Fruit fly (Drosophila melanogaster): ENCODE data around the gene Kul.

Gene Kul

dm6 chr3R:29716782-29717317 lies 8.8 kb upstream of the Kul start, which contains the start of gene Obp99b (continued):
- TF ChIP-seq dmrt99B (tag; optimal IDR thresholded peaks at IDR 0.05): peak; percentile 82
- TF ChIP-seq Hr78 (GFP tag; optimal IDR thresholded peaks at IDR 0.05): no peak
- peak; percentile 98 for TF ChIP-seq Med (GFP tag)
- TF ChIP-seq CG13123 (GFP tag; optimal IDR thresholded peaks at IDR 0.05): no peak
- peak; percentile 77 for TF ChIP-seq CG17829 (tag; optimal IDR thresholded peaks at IDR 0.05)
- peak; percentile 20 for TF ChIP-seq CG3163 (GFP tag; optimal IDR thresholded peaks at IDR 0.05)
- peak; percentile 13 for TF ChIP-seq fu2 (GFP tag; optimal IDR thresholded peaks at IDR 0.05)
- no peak for TF ChIP-seq CG14860 (GFP tag; IDR thresholded peaks at IDR 0.05; ENCODE audit: partially characterized antibody)
- TF ChIP-seq CG8089 (GFP tag; optimal IDR thresholded peaks at IDR 0.05): peak; percentile 85
- TF ChIP-seq otp (GFP tag; IDR thresholded peaks at IDR 0.05): peak; percentile 89
- peak; percentile 74; the same call in 1 of the 2 replicates for TF ChIP-seq CG5953 (GFP tag; IDR thresholded peaks at IDR 0.05)
- TF ChIP-seq Lpt (GFP tag; optimal IDR thresholded peaks at IDR 0.05): no peak
- TF ChIP-seq zen (tag; optimal IDR thresholded peaks at IDR 0.05): peak; percentile 66
- peak; percentile 32 for TF ChIP-seq stwl (tag; optimal IDR thresholded peaks at IDR 0.05)
- peak; percentile 52 for TF ChIP-seq CG4328 (GFP tag; optimal IDR thresholded peaks at IDR 0.05)
- no peak for TF ChIP-seq Dip2 (GFP tag; IDR thresholded peaks at IDR 0.05)
- peak; percentile 34 for TF ChIP-seq CG12299 (tag; optimal IDR thresholded peaks at IDR 0.05)
- TF ChIP-seq cato (GFP tag; optimal IDR thresholded peaks at IDR 0.05; ENCODE audit: borderline replicate concordance): peak; percentile 41
- peak; percentile 77 for TF ChIP-seq H2.0 (GFP tag; IDR thresholded peaks at IDR 0.05)
- no peak for TF ChIP-seq CG3726 (GFP tag; IDR thresholded peaks at IDR 0.05)
- peak; percentile 51 for TF ChIP-seq phol (tag; optimal IDR thresholded peaks at IDR 0.05)
- peak; percentile 69 for TF ChIP-seq Vsx1 (GFP tag; optimal IDR thresholded peaks at IDR 0.05)
- TF ChIP-seq wor (GFP tag; IDR thresholded peaks at IDR 0.05): peak; percentile 57
- no peak for TF ChIP-seq tll (GFP tag; optimal IDR thresholded peaks at IDR 0.05)
- TF ChIP-seq CG4730 (GFP tag; IDR thresholded peaks at IDR 0.05): peak; percentile 79
- TF ChIP-seq CG9932 (GFP tag; IDR thresholded peaks at IDR 0.05): peak; percentile 74
- peak; percentile 51 for TF ChIP-seq TFAM (GFP tag; optimal IDR thresholded peaks at IDR 0.05)
- TF ChIP-seq CG4424 (GFP tag; optimal IDR thresholded peaks at IDR 0.05): peak; percentile 87
- TF ChIP-seq CG4282 (GFP tag; optimal IDR thresholded peaks at IDR 0.05): peak; percentile 14
- no peak for TF ChIP-seq bbx (GFP tag; IDR thresholded peaks at IDR 0.05; ENCODE audit: partially characterized antibody)
- TF ChIP-seq tin (GFP tag; optimal IDR thresholded peaks at IDR 0.05): peak; percentile 86
- TF ChIP-seq wek (GFP tag; optimal IDR thresholded peaks at IDR 0.05): peak; percentile 86
- no peak; the same call in 1 of the 2 replicates for TF ChIP-seq CG8765 (GFP tag; IDR thresholded peaks at IDR 0.05)
- TF ChIP-seq CG2116 (GFP tag; optimal IDR thresholded peaks at IDR 0.05): peak; percentile 23
- peak; percentile 64; the same call in 1 of the 2 replicates for TF ChIP-seq seq (GFP tag; IDR thresholded peaks at IDR 0.05)
- TF ChIP-seq tx (GFP tag; optimal IDR thresholded peaks at IDR 0.05): peak; percentile 58
- peak in 1 of 2 experiments; percentile 17 for TF ChIP-seq crp (GFP tag; optimal IDR thresholded peaks at IDR 0.05)
- TF ChIP-seq CG12391 (tag; optimal IDR thresholded peaks at IDR 0.05): peak; percentile 29
- peak; percentile 34 for TF ChIP-seq Neu2 (GFP tag; optimal IDR thresholded peaks at IDR 0.05; ENCODE audit: borderline replicate concordance)
- TF ChIP-seq CG1647 (GFP tag; optimal IDR thresholded peaks at IDR 0.05): peak; percentile 8
- TF ChIP-seq CG32532 (GFP tag; IDR thresholded peaks at IDR 0.05): peak; percentile 91
- TF ChIP-seq NfI (GFP tag; optimal IDR thresholded peaks at IDR 0.05): peak; percentile 91
- no peak for TF ChIP-seq pros (GFP tag; optimal IDR thresholded peaks at IDR 0.05)
- TF ChIP-seq bowl (GFP tag; IDR thresholded peaks at IDR 0.05): peak; percentile 63; the same call in 1 of the 2 replicates
- TF ChIP-seq Ssrp (tag; optimal IDR thresholded peaks at IDR 0.05): peak; percentile 35
- TF ChIP-seq Doc3 (GFP tag; IDR thresholded peaks at IDR 0.05; ENCODE audit: partially characterized antibody): no peak
- TF ChIP-seq Blimp-1 (GFP tag; optimal IDR thresholded peaks at IDR 0.05): peak; percentile 48
- TF ChIP-seq Dp (GFP tag; optimal IDR thresholded peaks at IDR 0.05): no peak
- TF ChIP-seq Rx (GFP tag; IDR thresholded peaks at IDR 0.05): peak; percentile 69

All from whole organism, embryonic.